Worm (Caenorhabditis elegans): ENCODE data around the gene mlck-1.

Gene mlck-1

DNA sequence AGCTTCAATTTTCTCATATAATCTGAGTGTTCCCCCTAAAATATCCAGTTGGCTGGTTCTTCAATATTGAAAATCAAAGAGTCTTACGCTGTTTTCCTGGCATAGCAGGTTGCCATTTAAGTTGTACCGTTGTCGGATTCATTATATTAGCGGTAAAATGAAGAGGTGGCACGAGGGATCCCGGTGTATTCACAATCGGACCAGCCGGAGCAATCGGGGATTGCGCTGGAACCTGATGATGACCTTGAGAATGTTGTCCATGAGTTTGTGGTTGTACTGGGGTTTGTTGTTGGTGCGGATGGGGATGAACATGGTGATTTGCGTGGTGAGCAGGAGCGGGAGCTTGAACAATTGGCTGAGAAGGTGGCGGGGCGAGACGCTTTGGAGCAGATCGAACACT, 25.1 kb downstream of the mlck-1 start:
- TF ChIP-seq ztf-4 (tag; optimal IDR thresholded peaks at IDR 0.05) (no peak), sma-9 (GFP tag; optimal IDR thresholded peaks at IDR 0.05) (no peak), sma-9 (tag; optimal IDR thresholded peaks at IDR 0.05) (no peak), skn-1 (tag; optimal IDR thresholded peaks at IDR 0.05) (no peak), alr-1 (tag; optimal IDR thresholded peaks at IDR 0.05) (no peak)

DNA sequence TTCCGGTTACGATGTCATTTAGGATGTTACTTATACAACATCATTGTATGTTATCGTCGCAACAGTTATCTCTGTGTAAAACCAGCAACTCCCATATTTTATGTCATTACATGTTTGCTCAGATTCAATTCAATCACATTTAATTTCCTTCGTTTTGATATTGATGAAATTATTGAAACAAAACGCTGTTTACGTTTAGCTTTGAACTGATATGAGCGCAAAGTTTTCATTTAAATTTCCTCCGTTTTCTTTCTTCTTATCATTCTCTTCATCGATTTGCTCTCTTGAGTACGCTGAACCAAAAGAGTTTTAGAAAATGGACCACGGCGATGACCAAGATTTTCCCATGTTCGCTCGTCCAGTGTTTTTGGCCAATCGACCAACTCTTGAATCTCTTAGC, 38.8 kb downstream of the mlck-1 start, which contains the start of gene sek-6:
Gene sek-6, plus strand, starts transcription at position 315 of the 400 bp plus-strand sequence.
- TF ChIP-seq fos-1 (tag; optimal IDR thresholded peaks at IDR 0.05) (peak; percentile 8), ama-1 (optimal IDR thresholded peaks at IDR 0.05) (no peak)

DNA sequence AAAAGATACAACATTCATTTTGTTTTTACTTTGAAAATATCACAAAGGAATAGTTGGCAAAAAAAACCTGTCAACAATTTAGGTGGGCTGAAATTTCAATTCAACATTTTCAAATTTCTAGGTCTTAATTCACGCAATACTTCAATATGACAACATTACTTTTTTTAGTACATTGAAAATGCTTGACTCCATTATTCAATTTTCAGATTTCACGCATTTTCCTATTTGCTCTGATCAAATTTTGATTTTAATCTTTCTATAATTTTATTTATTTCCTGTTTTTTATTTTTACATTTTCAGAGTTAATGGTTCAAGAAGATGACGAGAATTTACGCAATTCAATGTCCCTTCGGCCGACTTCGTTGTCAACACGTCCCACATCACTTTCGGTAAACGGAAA, 42.0 kb downstream of the mlck-1 start, which contains the start of gene mkk-4:
Gene mkk-4, plus strand, starts transcription at position 301 of the 400 bp plus-strand sequence.
- TF ChIP-seq lin-13 (GFP tag; optimal IDR thresholded peaks at IDR 0.05) = no peak
- no peak for TF ChIP-seq mbf-1 (tag; optimal IDR thresholded peaks at IDR 0.05)
- no peak for TF ChIP-seq nhr-25 (tag; optimal IDR thresholded peaks at IDR 0.05)
- no peak for TF ChIP-seq fos-1 (tag; optimal IDR thresholded peaks at IDR 0.05)
- TF ChIP-seq skn-1 (tag; optimal IDR thresholded peaks at IDR 0.05) = no peak
- TF ChIP-seq nhr-237 (tag; optimal IDR thresholded peaks at IDR 0.05) = no peak
- TF ChIP-seq lsy-2 (tag; optimal IDR thresholded peaks at IDR 0.05) = no peak
- TF ChIP-seq elt-3 (tag; optimal IDR thresholded peaks at IDR 0.05) = no peak
- TF ChIP-seq dmd-4 (tag; optimal IDR thresholded peaks at IDR 0.05) = no peak
- TF ChIP-seq aly-2 (tag; optimal IDR thresholded peaks at IDR 0.05) = no peak
- no peak for TF ChIP-seq ztf-4 (tag; optimal IDR thresholded peaks at IDR 0.05)
- no peak for TF ChIP-seq unc-55 (GFP tag; optimal IDR thresholded peaks at IDR 0.05)

DNA sequence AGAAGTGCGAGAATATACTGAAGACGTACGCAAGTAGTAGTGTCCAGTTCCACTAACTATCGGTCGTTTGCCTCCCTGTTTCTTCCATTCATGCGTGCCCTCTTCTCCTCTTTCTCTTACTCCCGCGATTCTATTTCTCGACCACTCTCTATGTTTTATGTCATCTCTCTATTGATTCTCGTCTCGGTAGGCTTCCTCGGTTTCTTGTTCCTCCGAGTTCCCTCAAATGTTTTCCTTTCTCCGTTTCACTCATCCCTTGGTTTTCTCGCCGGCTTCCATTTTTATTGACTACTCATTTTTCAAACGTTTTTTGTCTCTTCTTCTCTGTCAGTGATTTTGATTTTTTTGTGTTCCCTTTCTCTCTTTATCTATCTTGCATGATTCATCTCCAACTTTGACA, 43.2 kb downstream of the mlck-1 start:
- TF ChIP-seq nhr-11 (tag; optimal IDR thresholded peaks at IDR 0.05) (no peak), nhr-237 (tag; optimal IDR thresholded peaks at IDR 0.05) (no peak), ZK546.5 (tag; optimal IDR thresholded peaks at IDR 0.05) (no peak), ceh-82 (tag; optimal IDR thresholded peaks at IDR 0.05) (no peak), ama-1 (optimal IDR thresholded peaks at IDR 0.05) (no peak), skn-1 (tag; optimal IDR thresholded peaks at IDR 0.05) (no peak), mab-5 (tag; optimal IDR thresholded peaks at IDR 0.05) (peak; percentile 51), nhr-77 (tag; optimal IDR thresholded peaks at IDR 0.05) (no peak), elt-3 (tag; optimal IDR thresholded peaks at IDR 0.05) (no peak), gmeb-1 (tag; optimal IDR thresholded peaks at IDR 0.05) (no peak), crh-2 (tag; optimal IDR thresholded peaks at IDR 0.05) (peak; percentile 67), elt-1 (tag; optimal IDR thresholded peaks at IDR 0.05) (no peak), fos-1 (tag; optimal IDR thresholded peaks at IDR 0.05) (peak; percentile 76), C34F6.9 (tag; optimal IDR thresholded peaks at IDR 0.05) (peak; percentile 58), lin-39 (tag; optimal IDR thresholded peaks at IDR 0.05) (no peak), aly-2 (tag; optimal IDR thresholded peaks at IDR 0.05) (no peak), dmd-4 (tag; optimal IDR thresholded peaks at IDR 0.05) (no peak), unc-39 (tag; optimal IDR thresholded peaks at IDR 0.05) (no peak), egl-27 (tag; optimal IDR thresholded peaks at IDR 0.05) (no peak), mbf-1 (tag; optimal IDR thresholded peaks at IDR 0.05) (no peak), lsy-2 (tag; optimal IDR thresholded peaks at IDR 0.05) (peak in 1 of 2 experiments; percentile 51), nhr-12 (tag; optimal IDR thresholded peaks at IDR 0.05) (no peak), nhr-21 (tag; optimal IDR thresholded peaks at IDR 0.05) (peak; percentile 26), zag-1 (tag; optimal IDR thresholded peaks at IDR 0.05) (peak; percentile 63), nhr-25 (tag; optimal IDR thresholded peaks at IDR 0.05) (peak; percentile 43), nhr-10 (tag; optimal IDR thresholded peaks at IDR 0.05) (no peak), peb-1 (tag; optimal IDR thresholded peaks at IDR 0.05) (no peak), R02D3.7 (tag; optimal IDR thresholded peaks at IDR 0.05) (no peak), sma-9 (GFP tag; optimal IDR thresholded peaks at IDR 0.05) (peak; percentile 59), sma-9 (tag; optimal IDR thresholded peaks at IDR 0.05) (no peak), sem-4 (tag; optimal IDR thresholded peaks at IDR 0.05) (peak; percentile 43), Y55F3AM.14 (GFP tag; optimal IDR thresholded peaks at IDR 0.05) (no peak), lin-11 (tag; optimal IDR thresholded peaks at IDR 0.05) (no peak), nhr-129 (tag; optimal IDR thresholded peaks at IDR 0.05) (peak; percentile 83), unc-55 (GFP tag; optimal IDR thresholded peaks at IDR 0.05) (peak; percentile 46), ztf-11 (tag; optimal IDR thresholded peaks at IDR 0.05) (no peak), mdl-1 (tag; optimal IDR thresholded peaks at IDR 0.05) (peak in 1 of 2 experiments; percentile 1), ztf-4 (tag; optimal IDR thresholded peaks at IDR 0.05) (no peak), nhr-23 (tag; optimal IDR thresholded peaks at IDR 0.05) (no peak), unc-62 (GFP tag; optimal IDR thresholded peaks at IDR 0.05) (no peak), sma-3 (GFP tag; optimal IDR thresholded peaks at IDR 0.05) (peak; percentile 23), F13H6.1 (tag; optimal IDR thresholded peaks at IDR 0.05) (peak; percentile 69), blmp-1 (tag; optimal IDR thresholded peaks at IDR 0.05; ENCODE audit: insufficient read depth) (no peak), ztf-1 (GFP tag; conservative IDR thresholded peaks at IDR 0.05) (no peak), lin-13 (GFP tag; optimal IDR thresholded peaks at IDR 0.05) (peak; percentile 13), alr-1 (tag; optimal IDR thresholded peaks at IDR 0.05) (no peak)

Measured in whole organism, L2 larva.